Fruit fly (Drosophila melanogaster) whole organism, embryonic: Measurements from ENCODE around the gene CG15408.

Source experiments
- Abd-B ChIP-seq: fragments of 200-800 bp; sonication (Bioruptor generic); optimal IDR thresholded peaks from 2 replicates; lab custom pipeline; 2018; ENCODE audit warnings: missing biosample characterization, mild to moderate bottlenecking, missing genetic modification characterization, moderate library complexity
- B-H2 ChIP-seq: fragments of 200-800 bp; sonication (Bioruptor generic); optimal IDR thresholded peaks from 2 replicates; lab custom pipeline; 2018; ENCODE audit warnings: missing biosample characterization, mild to moderate bottlenecking, missing genetic modification characterization
- C15 ChIP-seq: fragments of 200-800 bp; sonication (Bioruptor generic); IDR thresholded peaks from 3 replicates; pipeline ENCODE4 v1.3.6; 2022; ENCODE audit warnings: missing biosample characterization, missing genetic modification characterization
- CG1024 ChIP-seq: fragments of 200-800 bp; sonication (Bioruptor generic); IDR thresholded peaks from 2 replicates; pipeline ENCODE4 v1.3.6; 2022; ENCODE audit warnings: missing biosample characterization, missing genetic modification characterization
- CG12071 ChIP-seq: fragments of 200-800 bp; sonication (Bioruptor generic); optimal IDR thresholded peaks from 3 replicates; lab custom pipeline; 2018; ENCODE audit warnings: missing biosample characterization, mild to moderate bottlenecking, missing genetic modification characterization
- CG1647 ChIP-seq: fragments of 200-800 bp; sonication (Bioruptor generic); optimal IDR thresholded peaks from 3 replicates; lab custom pipeline; 2016; ENCODE audit warnings: missing biosample characterization, missing genetic modification characterization
- CG16779 ChIP-seq: fragments of 200-800 bp; sonication (Bioruptor generic); IDR thresholded peaks from 2 replicates; pipeline ENCODE4 v1.3.6; 2022; ENCODE audit warnings: missing biosample characterization, missing genetic modification characterization
- CG16813 ChIP-seq: fragments of 200-800 bp; sonication (Bioruptor generic); IDR thresholded peaks from 3 replicates; pipeline ENCODE4 v1.3.6; 2022; ENCODE audit warnings: missing biosample characterization, missing genetic modification characterization; ENCODE audit not compliant: partially characterized antibody
- CG16863 ChIP-seq: fragments of 200-800 bp; sonication (Bioruptor generic); optimal IDR thresholded peaks from 3 replicates; lab custom pipeline; 2016; ENCODE audit warnings: missing biosample characterization, missing genetic modification characterization
- CG17328 ChIP-seq: fragments of 200-800 bp; sonication (Bioruptor generic); IDR thresholded peaks from 2 replicates; pipeline ENCODE4 v1.3.6; 2022; ENCODE audit warnings: missing biosample characterization, missing genetic modification characterization
- CG30403 ChIP-seq: fragments of 200-800 bp; sonication (Bioruptor generic); optimal IDR thresholded peaks from 3 replicates; lab custom pipeline; 2016; ENCODE audit warnings: missing biosample characterization, missing genetic modification characterization
- CG32767 ChIP-seq: fragments of 200-800 bp; sonication (Bioruptor generic); IDR thresholded peaks from 2 replicates; pipeline ENCODE4 v1.3.6; 2022; ENCODE audit warnings: missing biosample characterization, missing genetic modification characterization
- CG33213 ChIP-seq: fragments of 200-800 bp; sonication (Bioruptor generic); optimal IDR thresholded peaks from 3 replicates; lab custom pipeline; 2016; ENCODE audit warnings: missing biosample characterization, missing genetic modification characterization
- CG4282 ChIP-seq: fragments of 200-800 bp; sonication (Bioruptor generic); optimal IDR thresholded peaks from 2 replicates; lab custom pipeline; 2016; ENCODE audit warnings: missing biosample characterization, missing genetic modification characterization
- CG4617 ChIP-seq: fragments of 200-800 bp; sonication (Bioruptor generic); optimal IDR thresholded peaks from 3 replicates; lab custom pipeline; 2016; ENCODE audit warnings: missing biosample characterization, missing genetic modification characterization, borderline replicate concordance
- CG4730 ChIP-seq: fragments of 200-800 bp; sonication (Bioruptor generic); IDR thresholded peaks from 2 replicates; pipeline ENCODE4 v1.3.6; 2022; ENCODE audit warnings: missing biosample characterization, missing genetic modification characterization
- CG4854 ChIP-seq: fragments of 200-800 bp; sonication (Bioruptor generic); optimal IDR thresholded peaks from 2 replicates; lab custom pipeline; 2016; ENCODE audit warnings: missing biosample characterization, missing genetic modification characterization, inconsistent platforms
- CG5245 ChIP-seq: fragments of 200-800 bp; sonication (Bioruptor generic); optimal IDR thresholded peaks from 3 replicates; lab custom pipeline; 2016; ENCODE audit warnings: missing biosample characterization, missing genetic modification characterization
- CG6254 ChIP-seq: fragments of 200-800 bp; sonication (Bioruptor generic); optimal IDR thresholded peaks from 3 replicates; lab custom pipeline; 2017; ENCODE audit warnings: mild to moderate bottlenecking, missing biosample characterization, missing genetic modification reagents, missing genetic modification characterization
- CG6683 ChIP-seq: fragments of 200-800 bp; sonication (Bioruptor generic); optimal IDR thresholded peaks from 2 replicates; lab custom pipeline; 2017; ENCODE audit warnings: missing biosample characterization, mild to moderate bottlenecking, missing genetic modification characterization, missing genetic modification reagents
- CG8290 ChIP-seq, 3 experiments: fragments of 200-800 bp; sonication (Bioruptor generic); optimal IDR thresholded peaks; 2 replicates each; lab custom pipeline; 2016 to 2019; ENCODE audit warnings: missing biosample characterization in 3 of 3, missing genetic modification characterization in 3 of 3, mild to moderate bottlenecking in 2 of 3, moderate library complexity in 1 of 3
- CG9437 ChIP-seq: fragments of 200-800 bp; sonication (Bioruptor generic); optimal IDR thresholded peaks from 2 replicates; lab custom pipeline; 2018; ENCODE audit warnings: missing biosample characterization, mild to moderate bottlenecking, missing genetic modification characterization
- Dip2 ChIP-seq: fragments of 200-800 bp; sonication (Bioruptor generic); IDR thresholded peaks from 2 replicates; pipeline ENCODE4 v1.3.6; 2022; ENCODE audit warnings: missing biosample characterization, missing genetic modification characterization
- ERR ChIP-seq: fragments of 200-800 bp; sonication (Bioruptor generic); optimal IDR thresholded peaks from 2 replicates; lab custom pipeline; 2016; ENCODE audit warnings: missing biosample characterization, missing genetic modification characterization
- Fer2 ChIP-seq: fragments of 200-800 bp; sonication (Bioruptor generic); optimal IDR thresholded peaks from 2 replicates; lab custom pipeline; 2018; ENCODE audit warnings: missing biosample characterization, mild to moderate bottlenecking, missing genetic modification characterization, moderate library complexity
- Myb ChIP-seq: fragments of 200-800 bp; sonication (Bioruptor generic); optimal IDR thresholded peaks from 2 replicates; lab custom pipeline; 2016; ENCODE audit warnings: missing biosample characterization, missing genetic modification characterization
- Spps ChIP-seq: fragments of 200-800 bp; sonication (Bioruptor generic); optimal IDR thresholded peaks from 2 replicates; lab custom pipeline; 2018; ENCODE audit warnings: missing biosample characterization, mild to moderate bottlenecking, missing genetic modification characterization
- Xrp1 ChIP-seq: fragments of 200-800 bp; sonication (Bioruptor generic); IDR thresholded peaks from 2 replicates; pipeline ENCODE4 v1.3.6; 2022; ENCODE audit warnings: missing biosample characterization, missing genetic modification characterization
- ac ChIP-seq: fragments of 200-800 bp; sonication (Bioruptor generic); optimal IDR thresholded peaks from 3 replicates; lab custom pipeline; 2017; ENCODE audit warnings: missing biosample characterization, mild to moderate bottlenecking, missing genetic modification characterization
- ase ChIP-seq: fragments of 200-800 bp; sonication (Bioruptor generic); IDR thresholded peaks from 3 replicates; pipeline ENCODE4 v1.3.6; 2022; ENCODE audit warnings: missing biosample characterization, missing genetic modification characterization
- bowl ChIP-seq: fragments of 200-800 bp; sonication (Bioruptor generic); IDR thresholded peaks from 2 replicates; pipeline ENCODE4 v1.3.6; 2022; ENCODE audit warnings: missing biosample characterization, missing genetic modification characterization
- br ChIP-seq: fragments of >200 bp; optimal IDR thresholded peaks from 2 replicates; lab custom pipeline; 2017
- caup ChIP-seq: fragments of 200-800 bp; sonication (Bioruptor generic); optimal IDR thresholded peaks from 3 replicates; lab custom pipeline; 2017; ENCODE audit warnings: missing biosample characterization, mild to moderate bottlenecking, missing genetic modification characterization, moderate library complexity; ENCODE audit not compliant: severe bottlenecking
- crp ChIP-seq, 2 experiments: fragments of 200-800 bp; sonication (Bioruptor generic); optimal IDR thresholded peaks; 2 replicates in 1 of 2; 3 replicates in 1 of 2; lab custom pipeline; 2017; ENCODE audit warnings: missing biosample characterization in 2 of 2, missing genetic modification characterization in 2 of 2, mild to moderate bottlenecking in 1 of 2, moderate library complexity in 1 of 2
- dati ChIP-seq: fragments of 200-800 bp; sonication (Bioruptor generic); IDR thresholded peaks from 2 replicates; pipeline ENCODE4 v1.3.6; 2022; ENCODE audit warnings: missing biosample characterization, missing genetic modification characterization
- dpn ChIP-seq, 2 experiments: fragments of 200-800 bp; sonication (Bioruptor generic); optimal IDR thresholded peaks; 3 replicates each; lab custom pipeline; 2016; ENCODE audit warnings: missing biosample characterization in 2 of 2, missing genetic modification characterization in 2 of 2
- en ChIP-seq: fragments of 200-800 bp; sonication (Bioruptor generic); optimal IDR thresholded peaks from 2 replicates; lab custom pipeline; 2016; ENCODE audit warnings: missing biosample characterization, missing genetic modification characterization
- gsb-n ChIP-seq: fragments of 200-800 bp; sonication (Bioruptor generic); optimal IDR thresholded peaks from 3 replicates; lab custom pipeline; 2018; ENCODE audit warnings: missing biosample characterization, mild to moderate bottlenecking, missing genetic modification characterization
- h ChIP-seq: fragments of >200 bp; optimal IDR thresholded peaks from 2 replicates; lab custom pipeline; 2017
- lbe ChIP-seq: fragments of 200-800 bp; sonication (Bioruptor generic); optimal IDR thresholded peaks from 2 replicates; lab custom pipeline; 2016; ENCODE audit warnings: missing biosample characterization, mild to moderate bottlenecking, missing genetic modification characterization
- nom ChIP-seq: fragments of 200-800 bp; sonication (Bioruptor generic); optimal IDR thresholded peaks from 2 replicates; lab custom pipeline; 2017; ENCODE audit warnings: missing biosample characterization, missing genetic modification characterization, mild to moderate bottlenecking, moderate library complexity, missing genetic modification reagents
- pb ChIP-seq: fragments of 200-800 bp; sonication (Bioruptor generic); optimal IDR thresholded peaks from 3 replicates; lab custom pipeline; 2016; ENCODE audit warnings: missing biosample characterization, missing genetic modification characterization
- pita ChIP-seq: fragments of 200-800 bp; sonication (Bioruptor generic); optimal IDR thresholded peaks from 2 replicates; lab custom pipeline; 2017; ENCODE audit warnings: missing biosample characterization, mild to moderate bottlenecking, missing genetic modification characterization
- sc ChIP-seq, 3 experiments: fragments of >200 bp in 2 of 3; fragments of 200-800 bp in 1 of 3; sonication (Bioruptor generic) in 1 of 3; optimal IDR thresholded peaks; 2 replicates in 2 of 3; 3 replicates in 1 of 3; lab custom pipeline; 2017; ENCODE audit warnings: mild to moderate bottlenecking in 1 of 3, missing biosample characterization in 1 of 3, missing genetic modification characterization in 1 of 3, missing genetic modification reagents in 1 of 3
- scrt ChIP-seq: fragments of 200-800 bp; sonication (Bioruptor generic); optimal IDR thresholded peaks from 2 replicates; lab custom pipeline; 2018; ENCODE audit warnings: missing biosample characterization, mild to moderate bottlenecking, missing genetic modification characterization, moderate library complexity
- sens-2 ChIP-seq: fragments of 200-800 bp; sonication (Bioruptor generic); IDR thresholded peaks from 2 replicates; pipeline ENCODE4 v1.3.6; 2022; ENCODE audit warnings: missing biosample characterization, missing genetic modification characterization
- tin ChIP-seq: fragments of 200-800 bp; sonication (Bioruptor generic); optimal IDR thresholded peaks from 3 replicates; lab custom pipeline; 2016; ENCODE audit warnings: missing biosample characterization, missing genetic modification characterization
- tio ChIP-seq: fragments of 200-800 bp; sonication (Bioruptor generic); optimal IDR thresholded peaks from 2 replicates; lab custom pipeline; 2017; ENCODE audit warnings: missing biosample characterization, missing genetic modification characterization, inconsistent platforms
- zen2 ChIP-seq: fragments of 200-800 bp; sonication (Bioruptor generic); IDR thresholded peaks from 3 replicates; pipeline ENCODE4 v1.3.6; 2022; ENCODE audit warnings: missing biosample characterization, missing genetic modification characterization; ENCODE audit not compliant: partially characterized antibody

CG15408 gene

dm6 chr2L:3338566-3339215 is 6.1 kb downstream of the CG15408 start (continued):
- TF ChIP-seq CG16813 (GFP tag; lab: Robert Waterston, UW) (no peak), CG33213 (GFP tag; lab: Kevin White, UChicago) (peak; percentile 75), CG30403 (GFP tag; lab: Kevin White, UChicago) (peak; percentile 84), Abd-B (GFP tag; lab: Kevin White, UChicago) (peak; percentile 85), CG9437 (peak; percentile 66), CG5245 (peak; percentile 78), h (lab: Kevin White, UChicago) (no peak), Fer2 (tag; lab: Kevin White, UChicago) (no peak), ERR (GFP tag; lab: Kevin White, UChicago) (peak; percentile 33), CG1024 (GFP tag; lab: Robert Waterston, UW) (peak; percentile 73), sens-2 (GFP tag; lab: Robert Waterston, UW) (peak; percentile 42; the same call in 1 of the 2 replicates), CG6254 (GFP tag; lab: Kevin White, UChicago) (peak; percentile 73), CG4617 (GFP tag; lab: Kevin White, UChicago) (peak; percentile 48), CG4730 (GFP tag; lab: Robert Waterston, UW) (peak; percentile 66; the same call in 1 of the 2 replicates), pb (GFP tag; lab: Kevin White, UChicago) (peak; percentile 74), caup (no peak), lbe (GFP tag; lab: Kevin White, UChicago) (no peak), tin (GFP tag; lab: Kevin White, UChicago) (peak; percentile 85), CG1647 (GFP tag; lab: Kevin White, UChicago) (peak; percentile 76), scrt (GFP tag; lab: Kevin White, UChicago) (no peak), sc (optimal IDR thresholded peaks at IDR 0.05; lab: Kevin White, UChicago) (no peak), sc (GFP tag; optimal IDR thresholded peaks at IDR 0.05; lab: Kevin White, UChicago) (peak; percentile 90), dpn (GFP tag; optimal IDR thresholded peaks at IDR 0.05; lab: Kevin White, UChicago) (peak; percentile 77 to 82), CG12071 (GFP tag; lab: Kevin White, UChicago) (peak; percentile 38), dati (peak; percentile 59; the same call in 1 of the 2 replicates), tio (GFP tag; lab: Kevin White, UChicago) (peak; percentile 78), Dip2 (GFP tag; lab: Robert Waterston, UW) (no peak), zen2 (GFP tag; lab: Robert Waterston, UW) (no peak), CG6683 (GFP tag; lab: Kevin White, UChicago) (no peak), bowl (GFP tag; lab: Robert Waterston, UW) (no peak), Xrp1 (GFP tag; lab: Robert Waterston, UW) (peak; percentile 92; the same call in 1 of the 2 replicates), CG16779 (GFP tag; lab: Robert Waterston, UW) (no peak), Spps (tag; lab: Kevin White, UChicago) (peak; percentile 83), CG4854 (GFP tag; lab: Kevin White, UChicago) (no peak), ase (GFP tag; lab: Robert Waterston, UW) (peak; percentile 76; the same call in 2 of the 3 replicates), CG17328 (GFP tag; lab: Robert Waterston, UW) (peak; percentile 91), B-H2 (GFP tag; lab: Kevin White, UChicago) (no peak), nom (GFP tag; lab: Kevin White, UChicago) (no peak), CG16863 (GFP tag; lab: Kevin White, UChicago) (peak; percentile 87), pita (GFP tag; lab: Kevin White, UChicago) (no peak), C15 (GFP tag; lab: Robert Waterston, UW) (no peak), crp (GFP tag; optimal IDR thresholded peaks at IDR 0.05; lab: Kevin White, UChicago) (peak in 1 of 2 experiments; percentile 43), gsb-n (tag; lab: Kevin White, UChicago) (peak; percentile 82), CG32767 (GFP tag; lab: Robert Waterston, UW) (peak; percentile 63; the same call in 1 of the 2 replicates), br (lab: Kevin White, UChicago) (no peak), CG4282 (GFP tag; lab: Kevin White, UChicago) (peak; percentile 45), en (GFP tag; lab: Kevin White, UChicago) (peak; percentile 71), Myb (GFP tag; lab: Kevin White, UChicago) (peak; percentile 53), CG8290 (GFP tag; optimal IDR thresholded peaks at IDR 0.05; lab: Kevin White, UChicago) (peak; percentile 72), CG8290 (tag; optimal IDR thresholded peaks at IDR 0.05; lab: Kevin White, UChicago) (no peak), ac (GFP tag; lab: Kevin White, UChicago) (no peak)
